Worm (Caenorhabditis elegans) whole organism, mixed stage, embryonic: ENCODE results near the gene Y43C5B.3.

ENCODE experiments used
- M03D4.4 ChIP-seq: sonication (generic microtip); optimal IDR thresholded peaks from 2 replicates; lab custom pipeline; 2017; ENCODE audit warnings: mild to moderate bottlenecking, missing genetic modification characterization, missing compliant biosample characterization
- bed-3 ChIP-seq: fragments of 200-800 bp; sonication (Bioruptor generic); optimal IDR thresholded peaks from 3 replicates; lab custom pipeline; 2018; ENCODE audit warnings: mild to moderate bottlenecking, missing genetic modification characterization, moderate library complexity, missing compliant biosample characterization
- blmp-1 ChIP-seq: fragments of 150-350 bp; optimal IDR thresholded peaks from 2 replicates; lab custom pipeline; 2014; ENCODE audit warnings: missing biosample characterization, missing genetic modification characterization
- ceh-83 ChIP-seq: fragments of 200-800 bp; sonication (Bioruptor generic); optimal IDR thresholded peaks from 2 replicates; lab custom pipeline; 2018; ENCODE audit warnings: mild to moderate bottlenecking, missing genetic modification characterization, missing compliant biosample characterization
- ces-1 ChIP-seq: fragments of 150-350 bp; optimal IDR thresholded peaks from 2 replicates; lab custom pipeline; 2014; ENCODE audit warnings: missing biosample characterization, missing genetic modification reagents, missing genetic modification characterization
- cnd-1 ChIP-seq: fragments of 200-800 bp; sonication (Bioruptor generic); optimal IDR thresholded peaks from 2 replicates; lab custom pipeline; 2018; ENCODE audit warnings: mild to moderate bottlenecking, missing genetic modification characterization, missing compliant biosample characterization
- elt-1 ChIP-seq: sonication (generic microtip); optimal IDR thresholded peaks from 2 replicates; lab custom pipeline; 2017; ENCODE audit warnings: missing genetic modification characterization, mild to moderate bottlenecking, missing compliant biosample characterization, antibody characterized with exemption, moderate library complexity, borderline replicate concordance; ENCODE audit not compliant: insufficient read depth
- elt-3 ChIP-seq: fragments of 150-350 bp; optimal IDR thresholded peaks from 2 replicates; lab custom pipeline; 2014; ENCODE audit warnings: missing biosample characterization, missing genetic modification characterization
- flh-1 ChIP-seq: fragments of 200-800 bp; sonication (Bioruptor generic); optimal IDR thresholded peaks from 2 replicates; lab custom pipeline; 2018; ENCODE audit warnings: mild to moderate bottlenecking, missing genetic modification characterization, moderate library complexity, missing compliant biosample characterization
- ham-2 ChIP-seq: fragments of 200-800 bp; sonication (Bioruptor generic); optimal IDR thresholded peaks from 2 replicates; lab custom pipeline; 2018; ENCODE audit warnings: mild to moderate bottlenecking, missing genetic modification characterization, missing compliant biosample characterization
- hlh-1 ChIP-seq: fragments of 150-350 bp; optimal IDR thresholded peaks from 2 replicates; lab custom pipeline; 2014; ENCODE audit warnings: missing biosample characterization, missing genetic modification reagents, missing genetic modification characterization
- lin-13 ChIP-seq: fragments of 150-350 bp; optimal IDR thresholded peaks from 2 replicates; lab custom pipeline; 2014; ENCODE audit warnings: missing biosample characterization, missing genetic modification characterization
- lin-32 ChIP-seq: fragments of 200-800 bp; sonication (Bioruptor generic); optimal IDR thresholded peaks from 2 replicates; lab custom pipeline; 2018; ENCODE audit warnings: mild to moderate bottlenecking, missing genetic modification characterization, missing compliant biosample characterization
- lsy-2 ChIP-seq: fragments of 150-350 bp; optimal IDR thresholded peaks from 2 replicates; lab custom pipeline; 2014; ENCODE audit warnings: missing biosample characterization, missing genetic modification characterization
- mab-5 ChIP-seq: fragments of 150-350 bp; optimal IDR thresholded peaks from 2 replicates; lab custom pipeline; 2014; ENCODE audit warnings: missing biosample characterization, missing genetic modification characterization
- mep-1 ChIP-seq: fragments of 150-350 bp; optimal IDR thresholded peaks from 2 replicates; lab custom pipeline; 2017; ENCODE audit warnings: missing biosample characterization, missing genetic modification reagents, missing genetic modification characterization, inconsistent platforms
- mls-2 ChIP-seq: sonication (generic microtip); optimal IDR thresholded peaks from 2 replicates; lab custom pipeline; 2016; ENCODE audit warnings: mild to moderate bottlenecking, missing genetic modification characterization, moderate library complexity, missing compliant biosample characterization
- nhr-237 ChIP-seq: fragments of 150-350 bp; optimal IDR thresholded peaks from 2 replicates; lab custom pipeline; 2014; ENCODE audit warnings: missing biosample characterization, missing genetic modification characterization
- nhr-28 ChIP-seq: fragments of 150-350 bp; optimal IDR thresholded peaks from 2 replicates; lab custom pipeline; 2014; ENCODE audit warnings: missing biosample characterization, missing genetic modification characterization
- nhr-76 ChIP-seq: sonication (generic microtip); optimal IDR thresholded peaks from 2 replicates; lab custom pipeline; 2017; ENCODE audit warnings: missing biosample characterization, missing genetic modification characterization
- pha-4 ChIP-seq: fragments of 150-350 bp; optimal IDR thresholded peaks from 2 replicates; lab custom pipeline; 2018; ENCODE audit warnings: missing biosample characterization, missing genetic modification reagents, missing genetic modification characterization
- sem-2 ChIP-seq: fragments of 200-800 bp; sonication (Bioruptor generic); optimal IDR thresholded peaks from 2 replicates; lab custom pipeline; 2018; ENCODE audit warnings: mild to moderate bottlenecking, missing genetic modification characterization, missing compliant biosample characterization
- snpc-4 ChIP-seq: fragments of 150-350 bp; optimal IDR thresholded peaks from 2 replicates; lab custom pipeline; 2014; ENCODE audit warnings: missing biosample characterization, missing genetic modification characterization
- sptf-1 ChIP-seq: sonication (generic microtip); optimal IDR thresholded peaks from 2 replicates; lab custom pipeline; 2017; ENCODE audit warnings: mild to moderate bottlenecking, missing genetic modification characterization, moderate library complexity, missing compliant biosample characterization
- tbx-8 ChIP-seq: fragments of 200-800 bp; sonication (Bioruptor generic); optimal IDR thresholded peaks from 2 replicates; lab custom pipeline; 2018; ENCODE audit warnings: mild to moderate bottlenecking, missing genetic modification characterization, moderate library complexity, missing compliant biosample characterization
- unc-120 ChIP-seq: sonication (generic microtip); optimal IDR thresholded peaks from 2 replicates; lab custom pipeline; 2017; ENCODE audit warnings: missing genetic modification characterization, missing compliant biosample characterization; ENCODE audit not compliant: poor library complexity, severe bottlenecking
- unc-62 ChIP-seq: fragments of 150-350 bp; optimal IDR thresholded peaks from 2 replicates; lab custom pipeline; 2014; ENCODE audit warnings: missing biosample characterization, missing genetic modification reagents, missing genetic modification characterization
- zip-8 ChIP-seq: fragments of 150-350 bp; optimal IDR thresholded peaks from 2 replicates; lab custom pipeline; 2014; ENCODE audit warnings: missing biosample characterization, missing genetic modification characterization
- ztf-11 ChIP-seq: fragments of 150-350 bp; optimal IDR thresholded peaks from 2 replicates; lab custom pipeline; 2014; ENCODE audit warnings: missing biosample characterization, missing genetic modification characterization

Gene Y43C5B.3

DNA sequence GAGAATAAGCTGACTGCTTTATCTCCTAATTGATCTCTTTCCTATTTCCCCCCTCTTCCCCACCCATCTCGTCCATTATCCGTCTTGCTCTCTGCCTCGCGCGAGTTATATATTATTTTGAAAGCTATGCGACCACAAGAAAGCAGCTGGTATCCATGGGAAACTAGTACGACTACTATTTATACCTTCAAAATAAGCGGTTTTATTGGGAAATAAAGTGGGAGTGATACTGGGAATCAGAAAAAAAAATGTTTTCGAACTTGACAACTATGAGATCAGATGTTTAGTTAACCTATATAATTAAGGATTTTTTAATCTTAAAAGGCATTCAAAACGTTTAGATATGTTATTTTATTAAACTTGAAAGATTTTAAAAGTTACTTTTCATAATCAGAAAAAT lies 10.7 kb upstream of the Y43C5B.3 start:
- TF ChIP-seq lsy-2 (tag; lab: Kevin White, UChicago): no peak
- no peak for TF ChIP-seq ceh-83
- TF ChIP-seq sem-2 (GFP tag; lab: Kevin White, UChicago): no peak

DNA sequence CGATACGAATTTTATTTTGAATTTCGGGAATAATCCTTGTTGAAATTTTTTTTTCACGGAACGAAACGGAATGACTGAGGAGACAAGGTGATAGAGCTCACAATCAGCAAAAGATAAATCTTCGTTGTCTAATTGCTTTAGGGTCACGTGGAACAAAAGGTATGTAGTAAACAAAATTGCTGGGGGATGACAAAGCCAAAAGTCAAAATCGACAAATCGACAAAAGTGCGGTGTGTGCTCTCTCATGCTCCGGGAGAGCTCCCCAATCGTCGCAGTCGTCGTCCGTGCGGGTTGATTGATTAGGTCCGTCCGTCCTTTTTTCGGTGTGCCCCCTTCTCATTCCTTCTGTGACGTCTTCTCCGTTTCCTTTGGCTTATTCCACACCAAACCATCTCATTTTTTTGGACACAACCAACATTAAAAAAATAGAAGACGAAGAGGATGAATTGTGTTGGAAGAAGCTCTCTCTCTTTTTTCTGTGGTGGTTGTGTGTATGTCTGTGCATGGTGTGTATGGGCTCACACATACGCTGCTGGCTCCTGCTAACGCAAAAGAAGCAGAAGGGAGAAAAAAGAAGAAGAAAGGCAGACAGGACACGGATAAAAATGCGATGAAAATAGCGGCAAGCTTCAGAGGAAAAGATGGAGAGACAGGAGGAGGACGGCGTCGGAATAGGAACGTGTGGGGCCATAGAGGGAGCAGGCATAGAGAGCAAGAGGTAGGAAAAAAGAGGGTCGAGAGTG lies 8.6 kb upstream of the Y43C5B.3 start:
- no peak for TF ChIP-seq unc-62 (GFP tag; lab: Kevin White, UChicago)
- TF ChIP-seq ces-1 (GFP tag; lab: Kevin White, UChicago): peak; percentile 14
- TF ChIP-seq, all 35 proteins: peak for 1

DNA sequence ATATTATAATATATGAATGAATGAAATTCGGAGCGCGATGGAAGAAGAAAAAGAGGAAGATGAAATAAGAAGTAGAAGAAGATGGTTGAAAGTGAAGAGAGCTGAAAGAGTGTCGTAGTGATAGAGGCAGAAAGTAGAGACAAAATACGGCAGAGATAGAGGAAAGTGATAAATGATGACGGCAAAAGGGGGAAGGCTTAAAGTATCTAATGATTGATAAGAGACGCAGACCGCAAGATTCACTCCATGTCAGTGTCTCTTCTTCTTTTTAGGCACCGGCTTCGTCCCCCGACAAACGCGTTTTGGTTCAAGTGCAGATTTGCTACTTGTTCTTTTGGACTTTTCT lies 8.1 kb upstream of the Y43C5B.3 start:
- TF ChIP-seq ztf-11 (tag; lab: Kevin White, UChicago) (no peak), M03D4.4 (tag; lab: Kevin White, UChicago) (no peak), lin-32 (no peak), elt-3 (peak; percentile 55), sem-2 (GFP tag; lab: Kevin White, UChicago) (no peak), bed-3 (GFP tag; lab: Kevin White, UChicago) (no peak), hlh-1 (no peak), elt-1 (tag; lab: Kevin White, UChicago) (no peak), unc-62 (GFP tag; lab: Kevin White, UChicago) (peak; percentile 77), cnd-1 (tag; lab: Kevin White, UChicago) (no peak), blmp-1 (tag; lab: Kevin White, UChicago) (peak; percentile 84), unc-120 (tag; lab: Kevin White, UChicago) (peak; percentile 55), nhr-76 (tag; lab: Kevin White, UChicago) (no peak), ham-2 (peak; percentile 14), mab-5 (tag; lab: Kevin White, UChicago) (no peak), nhr-28 (tag; lab: Kevin White, UChicago) (no peak), tbx-8 (GFP tag; lab: Kevin White, UChicago) (no peak)

DNA sequence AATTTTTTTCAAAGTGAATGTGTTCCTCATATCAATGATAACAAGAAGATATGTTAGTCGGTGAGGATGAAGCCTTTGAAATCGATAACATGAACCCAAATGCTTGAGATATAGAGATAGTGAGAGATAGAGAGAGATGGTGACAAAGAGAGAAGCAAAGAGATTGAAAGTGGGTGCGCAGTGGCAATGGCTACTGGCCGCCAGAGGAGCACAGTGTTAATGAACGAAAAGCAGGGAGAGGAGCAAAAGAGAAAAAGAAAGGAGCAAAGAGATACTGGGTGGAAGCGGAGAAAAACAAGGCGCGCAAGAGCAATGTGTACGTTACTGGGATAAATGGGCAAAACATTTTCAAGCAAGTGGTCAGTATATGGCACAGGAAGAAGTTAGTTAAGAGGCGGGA lies 5.8 kb upstream of the Y43C5B.3 start:
- no peak for TF ChIP-seq unc-62 (GFP tag; lab: Kevin White, UChicago)
- TF ChIP-seq ces-1 (GFP tag; lab: Kevin White, UChicago): peak; percentile 40
- TF ChIP-seq unc-120 (tag; lab: Kevin White, UChicago): peak; percentile 43
- TF ChIP-seq mep-1 (tag; lab: Kevin White, UChicago): peak; percentile 22
- no peak for TF ChIP-seq snpc-4 (tag; lab: Kevin White, UChicago)

DNA sequence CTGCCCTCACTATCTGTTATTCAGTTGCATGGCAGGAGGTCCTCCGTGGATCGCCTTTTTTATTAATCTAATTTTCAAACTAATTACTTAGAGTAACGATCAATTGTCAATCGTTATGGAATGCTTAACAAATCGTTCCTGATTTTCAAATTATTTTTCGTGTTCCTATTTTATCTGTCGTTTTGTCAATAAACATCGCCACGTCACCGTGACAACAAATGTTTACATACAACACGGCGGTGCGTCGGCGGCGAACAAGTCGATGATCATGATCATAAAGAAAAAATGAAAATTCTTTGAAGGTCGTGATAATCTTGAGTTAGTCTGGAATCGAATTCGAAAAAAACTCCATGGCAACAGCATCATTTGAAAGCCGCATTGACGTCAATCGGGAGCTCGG lies 4.9 kb upstream of the Y43C5B.3 start:
- TF ChIP-seq sptf-1 (tag; lab: Kevin White, UChicago) (no peak), blmp-1 (tag; lab: Kevin White, UChicago) (no peak), pha-4 (tag; lab: Kevin White, UChicago) (no peak), ces-1 (GFP tag; lab: Kevin White, UChicago) (no peak), mls-2 (tag; lab: Kevin White, UChicago) (no peak), tbx-8 (GFP tag; lab: Kevin White, UChicago) (no peak), zip-8 (tag; lab: Kevin White, UChicago) (no peak), lin-32 (no peak), snpc-4 (tag; lab: Kevin White, UChicago) (no peak)

DNA sequence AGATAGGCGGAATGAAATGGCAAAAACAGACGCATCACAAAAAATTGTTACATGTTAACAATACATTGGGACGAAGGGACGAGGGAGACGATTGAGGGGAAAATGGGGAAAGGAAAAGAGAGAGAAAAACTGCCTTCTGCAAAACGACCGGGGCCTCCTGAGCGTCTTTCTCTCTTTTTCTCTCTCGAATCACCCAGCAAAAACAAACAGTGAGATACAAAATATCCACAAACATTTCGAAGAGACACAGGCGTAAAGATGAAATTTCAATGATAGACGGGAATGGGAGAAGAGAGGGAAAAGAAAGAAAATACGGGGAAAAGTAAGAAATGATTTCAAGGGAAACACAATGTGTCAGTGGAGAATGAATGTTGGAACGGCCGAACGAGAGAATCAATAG lies 4.4 kb upstream of the Y43C5B.3 start:
- no peak for TF ChIP-seq lin-13 (tag; lab: Kevin White, UChicago)
- peak; percentile 46 for TF ChIP-seq nhr-237 (tag; lab: Kevin White, UChicago)
- peak; percentile 69 for TF ChIP-seq unc-120 (tag; lab: Kevin White, UChicago)
- TF ChIP-seq ces-1 (GFP tag; lab: Kevin White, UChicago): peak; percentile 47
- TF ChIP-seq sptf-1 (tag; lab: Kevin White, UChicago): peak; percentile 4
- peak; percentile 15 for TF ChIP-seq pha-4 (tag; lab: Kevin White, UChicago)
- TF ChIP-seq unc-62 (GFP tag; lab: Kevin White, UChicago): peak; percentile 66
- peak; percentile 51 for TF ChIP-seq mep-1 (tag; lab: Kevin White, UChicago)
- no peak for TF ChIP-seq sem-2 (GFP tag; lab: Kevin White, UChicago)
- TF ChIP-seq flh-1 (GFP tag; lab: Kevin White, UChicago): no peak
- TF ChIP-seq hlh-1: peak; percentile 29
- peak; percentile 23 for TF ChIP-seq lsy-2 (tag; lab: Kevin White, UChicago)
- TF ChIP-seq, all 35 proteins: peak for 9
